Worm (Caenorhabditis elegans): Measurements from ENCODE around the gene ceh-53.

The ceh-53 gene

ce11 chrIV:3551777-3552462, 53.9 kb downstream of the ceh-53 start (continued):
- TF ChIP-seq ceh-100 (GFP tag; IDR thresholded peaks at IDR 0.05) (peak; percentile 22; the same call in 1 of the 2 replicates), ztf-25 (GFP tag; IDR thresholded peaks at IDR 0.05) (peak; percentile 59; the same call in 1 of the 2 replicates), ceh-79 (tag; optimal IDR thresholded peaks at IDR 0.05) (peak; percentile 0), aptf-2 (GFP tag; conservative IDR thresholded peaks at IDR 0.05) (no peak), Y56A3A.18 (GFP tag; IDR thresholded peaks at IDR 0.05) (peak; percentile 69; the same call in 1 of the 2 replicates), hmg-1.2 (GFP tag; IDR thresholded peaks at IDR 0.05) (peak; percentile 73), zim-3 (tag; optimal IDR thresholded peaks at IDR 0.05) (peak; percentile 82), Y67H2A.10 (GFP tag; conservative IDR thresholded peaks at IDR 0.05) (0 out of 2 replicates have a peak, but pooled peaks have one; percentile 16), lag-1 (GFP tag; IDR thresholded peaks at IDR 0.05) (no peak), egl-18 (GFP tag; IDR thresholded peaks at IDR 0.05) (no peak), ama-1 (optimal IDR thresholded peaks at IDR 0.05) (no peak), ama-1 (GFP tag; optimal IDR thresholded peaks at IDR 0.05) (peak; percentile 54 to 78), ccch-3 (GFP tag; optimal IDR thresholded peaks at IDR 0.05) (no peak), F10E7.11 (tag; optimal IDR thresholded peaks at IDR 0.05) (no peak), lir-1 (GFP tag; conservative IDR thresholded peaks at IDR 0.05) (no peak), fkh-3 (tag; optimal IDR thresholded peaks at IDR 0.05) (peak; percentile 6), B0035.1 (tag; optimal IDR thresholded peaks at IDR 0.05) (no peak), snpc-1.3 (tag; optimal IDR thresholded peaks at IDR 0.05; ENCODE audit: insufficient read depth) (peak; percentile 7), K11D2.4 (GFP tag; IDR thresholded peaks at IDR 0.05) (0 out of 2 replicates have a peak, but pooled peaks have one; percentile 46), nfya-1 (tag; optimal IDR thresholded peaks at IDR 0.05; ENCODE audit: borderline replicate concordance, insufficient read depth) (no peak), hlh-26 (GFP tag; conservative IDR thresholded peaks at IDR 0.05) (no peak), nhr-27 (tag; optimal IDR thresholded peaks at IDR 0.05) (no peak), zfh-2 (GFP tag; conservative IDR thresholded peaks at IDR 0.05) (peak; percentile 69), hmg-20 (GFP tag; IDR thresholded peaks at IDR 0.05) (0 out of 2 replicates have a peak, but pooled peaks have one; percentile 41), aptf-3 (GFP tag; IDR thresholded peaks at IDR 0.05) (0 out of 2 replicates have a peak, but pooled peaks have one; percentile 40), sdz-38 (tag; optimal IDR thresholded peaks at IDR 0.05) (no peak), cebp-2 (GFP tag; IDR thresholded peaks at IDR 0.05) (no peak), F55B11.4 (tag; optimal IDR thresholded peaks at IDR 0.05; ENCODE audit: borderline replicate concordance, insufficient read depth) (no peak), lin-26 (GFP tag; IDR thresholded peaks at IDR 0.05) (peak; percentile 93), atf-7 (tag; optimal IDR thresholded peaks at IDR 0.05) (peak; percentile 50), B0019.2 (GFP tag; conservative IDR thresholded peaks at IDR 0.05) (no peak), efl-1 (GFP tag; optimal IDR thresholded peaks at IDR 0.05) (no peak), F57A8.1 (GFP tag; optimal IDR thresholded peaks at IDR 0.05) (no peak), dox-1 (GFP tag; IDR thresholded peaks at IDR 0.05) (peak; percentile 78), B0261.1 (tag; optimal IDR thresholded peaks at IDR 0.05) (peak; percentile 89), C06A6.2 (GFP tag; conservative IDR thresholded peaks at IDR 0.05) (no peak), tbp1 (GFP tag; optimal IDR thresholded peaks at IDR 0.05) (peak; percentile 96), nfyb-1 (GFP tag; IDR thresholded peaks at IDR 0.05) (peak; percentile 82), nfya-2 (GFP tag; IDR thresholded peaks at IDR 0.05) (no peak), Y53G8AR.9 (GFP tag; conservative IDR thresholded peaks at IDR 0.05) (peak; percentile 58; the same call in 1 of the 2 replicates), bed-2 (GFP tag; IDR thresholded peaks at IDR 0.05) (no peak), ZK185.1 (tag; optimal IDR thresholded peaks at IDR 0.05; ENCODE audit: poor library complexity, severe bottlenecking) (peak; percentile 91), nhr-80 (tag; optimal IDR thresholded peaks at IDR 0.05) (no peak), athp-1 (tag; optimal IDR thresholded peaks at IDR 0.05) (peak; percentile 73)

Measured in whole organism, young adult.